Fruit fly (Drosophila melanogaster) whole organism, embryonic: ENCODE results near the gene Cyp318a1.

Experiments used
- Atf6 ChIP-seq: fragments of 200-800 bp; sonication (Bioruptor generic); IDR thresholded peaks from 2 replicates; pipeline ENCODE4 v1.3.6; 2022; ENCODE audit warnings: missing biosample characterization, missing genetic modification characterization
- CG10543 ChIP-seq: fragments of 200-800 bp; sonication (Bioruptor generic); optimal IDR thresholded peaks from 3 replicates; lab custom pipeline; 2017; ENCODE audit warnings: missing biosample characterization, mild to moderate bottlenecking, missing genetic modification characterization, moderate library complexity
- CG11504 ChIP-seq: fragments of 200-800 bp; sonication (Bioruptor generic); optimal IDR thresholded peaks from 3 replicates; lab custom pipeline; 2019; ENCODE audit warnings: missing biosample characterization, mild to moderate bottlenecking, missing genetic modification characterization, moderate library complexity
- CG12391 ChIP-seq: fragments of 200-800 bp; sonication (Bioruptor generic); optimal IDR thresholded peaks from 3 replicates; lab custom pipeline; 2018; ENCODE audit warnings: missing biosample characterization, mild to moderate bottlenecking, missing genetic modification characterization, moderate library complexity
- CG12659 ChIP-seq: fragments of 200-800 bp; sonication (Bioruptor generic); optimal IDR thresholded peaks from 3 replicates; lab custom pipeline; 2017; ENCODE audit warnings: mild to moderate bottlenecking, missing biosample characterization, missing genetic modification reagents, missing genetic modification characterization
- CG13424 ChIP-seq: fragments of 200-800 bp; sonication (Bioruptor generic); optimal IDR thresholded peaks from 2 replicates; lab custom pipeline; 2019; ENCODE audit warnings: missing biosample characterization, mild to moderate bottlenecking, missing genetic modification characterization, moderate library complexity
- CG1602 ChIP-seq: fragments of 200-800 bp; sonication (Bioruptor generic); optimal IDR thresholded peaks from 3 replicates; lab custom pipeline; 2016; ENCODE audit warnings: missing biosample characterization, missing genetic modification characterization
- CG17359 ChIP-seq: fragments of 200-800 bp; sonication (Bioruptor generic); optimal IDR thresholded peaks from 3 replicates; lab custom pipeline; 2018; ENCODE audit warnings: missing biosample characterization, mild to moderate bottlenecking, missing genetic modification characterization, moderate library complexity
- CG17385 ChIP-seq: fragments of 200-800 bp; sonication (Bioruptor generic); optimal IDR thresholded peaks from 3 replicates; lab custom pipeline; 2018; ENCODE audit warnings: missing biosample characterization, mild to moderate bottlenecking, missing genetic modification characterization
- CG18262 ChIP-seq: fragments of 200-800 bp; optimal IDR thresholded peaks from 3 replicates; lab custom pipeline; 2019; ENCODE audit warnings: missing biosample characterization, mild to moderate bottlenecking, missing genetic modification characterization, moderate library complexity
- CG4404 ChIP-seq: fragments of 200-800 bp; sonication (Bioruptor generic); IDR thresholded peaks from 2 replicates; pipeline ENCODE4 v1.3.6; 2022; ENCODE audit warnings: missing biosample characterization, missing genetic modification characterization
- CG8388 ChIP-seq: fragments of 200-800 bp; sonication (Bioruptor generic); optimal IDR thresholded peaks from 2 replicates; lab custom pipeline; 2019; ENCODE audit warnings: missing biosample characterization, mild to moderate bottlenecking, missing genetic modification characterization, moderate library complexity
- CG8924 ChIP-seq: fragments of 200-800 bp; optimal IDR thresholded peaks from 3 replicates; lab custom pipeline; 2019; ENCODE audit warnings: missing biosample characterization, mild to moderate bottlenecking, missing genetic modification characterization, moderate library complexity
- CG9797 ChIP-seq: fragments of 200-800 bp; sonication (Bioruptor generic); optimal IDR thresholded peaks from 3 replicates; lab custom pipeline; 2018; ENCODE audit warnings: missing biosample characterization, mild to moderate bottlenecking, missing genetic modification characterization
- CoRest ChIP-seq: fragments of 200-800 bp; sonication (Bioruptor generic); optimal IDR thresholded peaks from 3 replicates; lab custom pipeline; 2018; ENCODE audit warnings: missing biosample characterization, mild to moderate bottlenecking, missing genetic modification characterization, moderate library complexity
- CrebB ChIP-seq: fragments of 200-800 bp; sonication (Bioruptor generic); optimal IDR thresholded peaks from 3 replicates; lab custom pipeline; 2018; ENCODE audit warnings: missing biosample characterization, mild to moderate bottlenecking, missing genetic modification characterization
- Dad ChIP-seq: fragments of 200-800 bp; sonication (Bioruptor generic); optimal IDR thresholded peaks from 3 replicates; lab custom pipeline; 2016; ENCODE audit warnings: missing biosample characterization, missing genetic modification characterization
- Deaf1 ChIP-seq: fragments of 200-800 bp; optimal IDR thresholded peaks from 3 replicates; lab custom pipeline; 2019; ENCODE audit warnings: missing biosample characterization, mild to moderate bottlenecking, missing genetic modification characterization, moderate library complexity
- Doc3 ChIP-seq: fragments of 200-800 bp; sonication (Bioruptor generic); IDR thresholded peaks from 3 replicates; pipeline ENCODE4 v1.3.6; 2022; ENCODE audit warnings: missing biosample characterization, missing genetic modification characterization; ENCODE audit not compliant: partially characterized antibody
- Drgx ChIP-seq: fragments of 200-800 bp; sonication (Bioruptor generic); IDR thresholded peaks from 2 replicates; pipeline ENCODE4 v1.3.6; 2022; ENCODE audit warnings: missing biosample characterization, missing genetic modification characterization
- Fer1 ChIP-seq: fragments of 200-800 bp; sonication (Bioruptor generic); optimal IDR thresholded peaks from 2 replicates; lab custom pipeline; 2017; ENCODE audit warnings: missing biosample characterization, mild to moderate bottlenecking, missing genetic modification characterization
- GATAe ChIP-seq: fragments of 200-800 bp; sonication (Bioruptor generic); conservative IDR thresholded peaks from 2 replicates; pipeline ENCODE4 v1.3.6; 2022; ENCODE audit warnings: missing biosample characterization, missing genetic modification characterization
- Lim3 ChIP-seq: fragments of 200-800 bp; sonication (Bioruptor generic); IDR thresholded peaks from 2 replicates; pipeline ENCODE4 v1.3.6; 2022; ENCODE audit warnings: missing biosample characterization, missing genetic modification characterization
- Max ChIP-seq: fragments of 200-800 bp; sonication (Bioruptor generic); optimal IDR thresholded peaks from 2 replicates; lab custom pipeline; 2016; ENCODE audit warnings: missing biosample characterization, mild to moderate bottlenecking, missing genetic modification characterization
- Med ChIP-seq: fragments of 200-800 bp; sonication (Bioruptor generic); peaks from one replicate; lab custom pipeline; 2016; ENCODE audit warnings: missing biosample characterization, missing genetic modification characterization, mild to moderate bottlenecking, inconsistent platforms, moderate library complexity
- Mes4 ChIP-seq: fragments of 200-800 bp; sonication (Bioruptor generic); optimal IDR thresholded peaks from 2 replicates; lab custom pipeline; 2016; ENCODE audit warnings: missing biosample characterization, missing genetic modification characterization
- NC2α ChIP-seq: fragments of 200-800 bp; sonication (Bioruptor generic); optimal IDR thresholded peaks from 2 replicates; lab custom pipeline; 2016; ENCODE audit warnings: missing biosample characterization, missing genetic modification characterization
- Opbp ChIP-seq: fragments of 200-800 bp; sonication (Bioruptor generic); IDR thresholded peaks from 3 replicates; pipeline ENCODE4 v1.3.6; 2022; ENCODE audit warnings: missing biosample characterization, missing genetic modification characterization; ENCODE audit not compliant: partially characterized antibody
- Sry-β ChIP-seq: fragments of 200-800 bp; sonication (Bioruptor generic); optimal IDR thresholded peaks from 2 replicates; lab custom pipeline; 2018; ENCODE audit warnings: missing biosample characterization, mild to moderate bottlenecking, missing genetic modification characterization, moderate library complexity
- Sry-δ ChIP-seq: fragments of 200-800 bp; sonication (Bioruptor generic); optimal IDR thresholded peaks from 2 replicates; lab custom pipeline; 2016; ENCODE audit warnings: missing biosample characterization, missing genetic modification characterization
- Trl ChIP-seq, 3 experiments: fragments of >200 bp in 2 of 3; fragments of 200-800 bp in 1 of 3; sonication (Bioruptor generic) in 1 of 3; optimal IDR thresholded peaks; 2 replicates in 1 of 3; 3 replicates in 2 of 3; lab custom pipeline; 2016 to 2017; ENCODE audit warnings: missing biosample characterization in 1 of 3, missing genetic modification characterization in 1 of 3
- ap ChIP-seq: fragments of 200-800 bp; sonication (Bioruptor generic); IDR thresholded peaks from 2 replicates; pipeline ENCODE4 v1.3.6; 2022; ENCODE audit warnings: missing biosample characterization, missing genetic modification characterization
- bcd ChIP-seq: fragments of 200-800 bp; sonication (Bioruptor generic); optimal IDR thresholded peaks from 2 replicates; lab custom pipeline; 2017; ENCODE audit warnings: missing biosample characterization, mild to moderate bottlenecking, missing genetic modification characterization
- bigmax ChIP-seq: fragments of 200-800 bp; sonication (Bioruptor generic); optimal IDR thresholded peaks from 2 replicates; lab custom pipeline; 2018; ENCODE audit warnings: missing biosample characterization, mild to moderate bottlenecking, missing genetic modification characterization
- cas ChIP-seq: fragments of 200-800 bp; sonication (Bioruptor generic); IDR thresholded peaks from 2 replicates; pipeline ENCODE4 v1.3.6; 2022; ENCODE audit warnings: missing biosample characterization, missing genetic modification characterization
- chn ChIP-seq: fragments of 200-800 bp; sonication (Bioruptor generic); optimal IDR thresholded peaks from 2 replicates; lab custom pipeline; 2016; ENCODE audit warnings: missing biosample characterization, missing genetic modification characterization
- grau ChIP-seq: fragments of 200-800 bp; optimal IDR thresholded peaks from 3 replicates; lab custom pipeline; 2019; ENCODE audit warnings: missing biosample characterization, mild to moderate bottlenecking, missing genetic modification characterization, moderate library complexity
- hkb ChIP-seq, 2 experiments: fragments of 200-800 bp in 1 of 2; fragments of >200 bp in 1 of 2; sonication (Bioruptor generic) in 1 of 2; IDR thresholded peaks in 1 of 2; optimal IDR thresholded peaks in 1 of 2; 2 replicates each; pipeline versions ENCODE4 v1.3.6 to Lab custom; 2017 to 2022; ENCODE audit warnings: missing biosample characterization in 1 of 2, missing genetic modification characterization in 1 of 2
- lmd ChIP-seq: fragments of 200-800 bp; sonication (Bioruptor generic); IDR thresholded peaks from 2 replicates; pipeline ENCODE4 v1.3.6; 2022; ENCODE audit warnings: missing biosample characterization, missing genetic modification characterization
- phol ChIP-seq: fragments of 200-800 bp; sonication (Bioruptor generic); optimal IDR thresholded peaks from 3 replicates; lab custom pipeline; 2018; ENCODE audit warnings: missing biosample characterization, mild to moderate bottlenecking, missing genetic modification characterization, moderate library complexity
- schlank ChIP-seq: fragments of 200-800 bp; sonication (Bioruptor generic); optimal IDR thresholded peaks from 2 replicates; lab custom pipeline; 2018; ENCODE audit warnings: missing biosample characterization, mild to moderate bottlenecking, missing genetic modification characterization
- sd ChIP-seq: fragments of 200-800 bp; sonication (Bioruptor generic); optimal IDR thresholded peaks from 3 replicates; lab custom pipeline; 2018; ENCODE audit warnings: missing biosample characterization, mild to moderate bottlenecking, missing genetic modification characterization, moderate library complexity
- sens ChIP-seq: fragments of 200-800 bp; sonication (Bioruptor generic); peaks from one replicate; lab custom pipeline; 2016; ENCODE audit warnings: missing biosample characterization, missing genetic modification characterization
- seq ChIP-seq: fragments of 200-800 bp; sonication (Bioruptor generic); IDR thresholded peaks from 2 replicates; pipeline ENCODE4 v1.3.6; 2022; ENCODE audit warnings: missing biosample characterization, missing genetic modification characterization
- so ChIP-seq: fragments of 200-800 bp; sonication (Bioruptor generic); IDR thresholded peaks from 3 replicates; pipeline ENCODE4 v1.3.6; 2022; ENCODE audit warnings: missing biosample characterization, missing genetic modification characterization
- wdn ChIP-seq: fragments of 200-800 bp; sonication (Bioruptor generic); IDR thresholded peaks from 2 replicates; pipeline ENCODE4 v1.3.6; 2022; ENCODE audit warnings: missing biosample characterization, missing genetic modification characterization
- wor ChIP-seq: fragments of 200-800 bp; sonication (Bioruptor generic); IDR thresholded peaks from 2 replicates; pipeline ENCODE4 v1.3.6; 2022; ENCODE audit warnings: missing biosample characterization, missing genetic modification characterization

Cyp318a1 gene

DNA sequence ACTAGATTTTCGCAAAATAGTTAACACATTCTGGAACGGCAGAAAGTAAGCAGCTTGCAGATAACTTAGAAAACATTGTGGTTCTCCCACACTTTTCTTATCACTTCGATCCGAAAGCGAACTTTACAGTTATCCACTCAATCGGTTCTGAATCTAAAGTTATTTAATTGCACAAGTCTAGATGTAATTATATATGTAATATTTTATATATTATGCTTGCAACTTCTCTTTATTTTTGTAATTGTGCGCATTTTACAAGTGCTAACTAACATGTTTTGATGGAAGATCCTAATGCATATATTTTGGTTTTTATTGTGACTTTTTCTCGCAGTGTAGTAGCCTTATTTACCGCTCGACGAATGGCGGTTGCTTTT, 28.1 kb upstream of the Cyp318a1 start (continued):
- TF ChIP-seq CG11504 (tag; lab: Kevin White, UChicago) (peak; percentile 68), ap (GFP tag; lab: Robert Waterston, UW) (no peak), sens (GFP tag; lab: Kevin White, UChicago) (no peak), CG17359 (tag; lab: Kevin White, UChicago) (peak; percentile 10), CG1602 (GFP tag; lab: Kevin White, UChicago) (no peak), so (GFP tag; lab: Robert Waterston, UW) (no peak), CG4404 (GFP tag; lab: Robert Waterston, UW) (no peak), hkb (optimal IDR thresholded peaks at IDR 0.05; lab: Kevin White, UChicago) (no peak), hkb (GFP tag; IDR thresholded peaks at IDR 0.05; lab: Robert Waterston, UW) (no peak), CG8388 (no peak), Fer1 (peak; percentile 0), schlank (tag; lab: Kevin White, UChicago) (no peak), CG8924 (tag; lab: Kevin White, UChicago) (peak; percentile 26), wor (GFP tag; lab: Robert Waterston, UW) (0 out of 2 replicates have a peak, but pooled peaks have one; percentile 9), NC2α (GFP tag; lab: Kevin White, UChicago) (no peak), CG18262 (peak; percentile 54), bigmax (GFP tag; lab: Kevin White, UChicago) (no peak), lmd (GFP tag; lab: Robert Waterston, UW) (0 out of 2 replicates have a peak, but pooled peaks have one; percentile 5), cas (GFP tag; lab: Robert Waterston, UW) (no peak), CG13424 (tag; lab: Kevin White, UChicago) (peak; percentile 43), grau (tag; lab: Kevin White, UChicago) (peak; percentile 45), Mes4 (GFP tag; lab: Kevin White, UChicago) (no peak), Dad (GFP tag; lab: Kevin White, UChicago) (no peak), CG9797 (GFP tag; lab: Kevin White, UChicago) (no peak), GATAe (GFP tag; lab: Robert Waterston, UW) (no peak), CG12659 (GFP tag; lab: Kevin White, UChicago) (peak; percentile 50), CoRest (tag; lab: Kevin White, UChicago) (peak; percentile 61)

DNA sequence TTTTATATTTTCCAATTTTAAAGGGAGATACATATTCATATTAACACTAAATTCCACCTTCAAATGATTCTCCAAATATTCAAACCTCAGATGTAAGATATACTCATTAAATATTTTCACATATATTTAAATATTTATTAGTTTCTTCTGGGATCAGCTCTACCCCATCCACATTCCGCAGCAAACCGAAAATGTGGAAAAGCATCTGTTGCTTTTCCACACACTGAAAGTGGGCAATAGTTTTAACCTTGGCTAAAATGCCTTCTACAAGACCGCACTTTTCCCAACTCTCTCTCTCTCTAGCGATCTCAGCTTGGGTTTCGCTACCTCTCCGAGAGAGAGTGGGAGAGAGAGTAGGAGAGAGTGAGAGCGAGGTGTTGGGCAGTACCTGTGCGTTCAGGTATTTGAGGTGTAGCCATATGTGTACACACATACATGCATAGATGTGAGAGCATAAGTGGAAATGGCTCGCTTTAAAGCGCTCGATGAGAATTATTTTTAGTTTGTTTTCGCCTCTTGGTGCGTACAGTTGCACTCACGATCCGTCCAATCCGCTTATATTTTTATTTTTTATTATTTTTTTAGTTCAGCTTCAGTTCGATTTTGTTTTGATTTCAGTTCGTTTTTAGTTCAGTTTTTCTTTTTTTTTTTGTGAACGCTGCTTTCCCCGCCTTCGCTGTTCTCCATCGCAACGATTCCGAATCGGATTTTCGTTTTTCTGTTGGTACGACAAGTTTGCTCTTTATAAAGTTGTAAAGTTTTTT, 25.6 kb upstream of the Cyp318a1 start, which contains the start of gene CG1806:
Gene CG1806 (plus strand): TSS at position 499 of the 764 bp plus-strand sequence.
- no peak for TF ChIP-seq chn (GFP tag; lab: Kevin White, UChicago)
- no peak for TF ChIP-seq bcd (GFP tag; lab: Kevin White, UChicago)
- TF ChIP-seq Sry-δ (GFP tag; lab: Kevin White, UChicago): no peak
- TF ChIP-seq Drgx: peak; percentile 64
- TF ChIP-seq hkb (optimal IDR thresholded peaks at IDR 0.05; lab: Kevin White, UChicago): no peak
- peak; percentile 53; the same call in 1 of the 2 replicates for TF ChIP-seq hkb (GFP tag; IDR thresholded peaks at IDR 0.05; lab: Robert Waterston, UW)
- no peak for TF ChIP-seq CG12391 (tag; lab: Kevin White, UChicago)
- TF ChIP-seq Doc3: 0 out of 3 replicates have a peak, but pooled peaks have one; percentile 9
- TF ChIP-seq phol: no peak
- TF ChIP-seq sd (tag; lab: Kevin White, UChicago): peak; percentile 92
- no peak for TF ChIP-seq Opbp (GFP tag; lab: Robert Waterston, UW)
- peak; percentile 30; the same call in 1 of the 2 replicates for TF ChIP-seq wdn (GFP tag; lab: Robert Waterston, UW)
- TF ChIP-seq Sry-β (GFP tag; lab: Kevin White, UChicago): no peak
- TF ChIP-seq Med (GFP tag; lab: Kevin White, UChicago): peak; percentile 45
- no peak for TF ChIP-seq Max (GFP tag; lab: Kevin White, UChicago)
- TF ChIP-seq seq: no peak
- TF ChIP-seq CrebB (tag; lab: Kevin White, UChicago): no peak
- no peak for TF ChIP-seq CG13424 (tag; lab: Kevin White, UChicago)
- 0 out of 2 replicates have a peak, but pooled peaks have one; percentile 31 for TF ChIP-seq Atf6 (GFP tag; lab: Robert Waterston, UW)
- peak; percentile 7 for TF ChIP-seq CG10543 (GFP tag; lab: Kevin White, UChicago)
- TF ChIP-seq Deaf1: peak; percentile 26
- TF ChIP-seq CG17385 (GFP tag; lab: Kevin White, UChicago): peak; percentile 35
- TF ChIP-seq Lim3 (GFP tag; lab: Robert Waterston, UW): no peak
- peak; percentile 94 to 97 for TF ChIP-seq Trl (optimal IDR thresholded peaks at IDR 0.05; lab: Kevin White, UChicago)
- TF ChIP-seq Trl (GFP tag; optimal IDR thresholded peaks at IDR 0.05; lab: Kevin White, UChicago): peak; percentile 54
